Fruit fly (Drosophila melanogaster): ENCODE results near the gene CG34456.

The CG34456 gene

dm6 chr3L:9381602-9382001, 19.7 kb downstream of the CG34456 start, which contains the start of gene Hsp23 (continued):
- TF ChIP-seq CG3163 (GFP tag; optimal IDR thresholded peaks at IDR 0.05), result no peak
- no peak for TF ChIP-seq kay (GFP tag; optimal IDR thresholded peaks at IDR 0.05)
- TF ChIP-seq CG12299 (tag; optimal IDR thresholded peaks at IDR 0.05), result no peak
- TF ChIP-seq CG3281 (GFP tag; optimal IDR thresholded peaks at IDR 0.05), result no peak
- no peak for TF ChIP-seq MTF-1 (GFP tag; optimal IDR thresholded peaks at IDR 0.05; ENCODE audit: borderline replicate concordance)
- no peak for TF ChIP-seq CG11696 (GFP tag; IDR thresholded peaks at IDR 0.05)
- no peak for TF ChIP-seq NK7.1 (GFP tag; optimal IDR thresholded peaks at IDR 0.05)
- no peak for TF ChIP-seq croc (GFP tag; conservative IDR thresholded peaks at IDR 0.05)
- no peak for TF ChIP-seq CG12659 (GFP tag; optimal IDR thresholded peaks at IDR 0.05)
- TF ChIP-seq HLH54F (GFP tag; optimal IDR thresholded peaks at IDR 0.05), result no peak
- no peak for TF ChIP-seq gcm (GFP tag; optimal IDR thresholded peaks at IDR 0.05)
- no peak for TF ChIP-seq CG10366 (GFP tag; IDR thresholded peaks at IDR 0.05)
- no peak for TF ChIP-seq Mes4 (GFP tag; optimal IDR thresholded peaks at IDR 0.05)
- no peak for TF ChIP-seq Awh (GFP tag; IDR thresholded peaks at IDR 0.05)
- TF ChIP-seq Nf-YA (GFP tag; IDR thresholded peaks at IDR 0.05), result no peak
- TF ChIP-seq CG8478 (optimal IDR thresholded peaks at IDR 0.05), result no peak
- TF ChIP-seq CG31388 (GFP tag; optimal IDR thresholded peaks at IDR 0.05), result no peak
- no peak for TF ChIP-seq CG42726 (GFP tag; IDR thresholded peaks at IDR 0.05; ENCODE audit: partially characterized antibody)
- TF ChIP-seq seq (GFP tag; IDR thresholded peaks at IDR 0.05), result no peak
- TF ChIP-seq Nf-YC (tag; optimal IDR thresholded peaks at IDR 0.05), result peak; percentile 6
- no peak for TF ChIP-seq CG18476 (GFP tag; optimal IDR thresholded peaks at IDR 0.05)
- TF ChIP-seq CG17328 (GFP tag; IDR thresholded peaks at IDR 0.05), result no peak
- TF ChIP-seq insv (GFP tag; optimal IDR thresholded peaks at IDR 0.05), result peak in 1 of 2 experiments; percentile 40
- TF ChIP-seq sob (GFP tag; IDR thresholded peaks at IDR 0.05), result no peak
- TF ChIP-seq CG15601 (tag; optimal IDR thresholded peaks at IDR 0.05), result peak; percentile 41
- no peak for TF ChIP-seq fd3F (GFP tag; optimal IDR thresholded peaks at IDR 0.05)
- TF ChIP-seq CG11247 (GFP tag; IDR thresholded peaks at IDR 0.05), result no peak
- TF ChIP-seq Hr39 (optimal IDR thresholded peaks at IDR 0.05), result no peak
- TF ChIP-seq jumu (GFP tag; optimal IDR thresholded peaks at IDR 0.05), result no peak
- no peak for TF ChIP-seq HmgD (GFP tag; optimal IDR thresholded peaks at IDR 0.05)
- no peak for TF ChIP-seq pan (optimal IDR thresholded peaks at IDR 0.05)
- TF ChIP-seq pan (GFP tag; optimal IDR thresholded peaks at IDR 0.05 in 1 of 2, IDR thresholded peaks at IDR 0.05 in 1 of 2), result no peak
- TF ChIP-seq CG6791 (GFP tag; IDR thresholded peaks at IDR 0.05; ENCODE audit: partially characterized antibody), result peak; percentile 57; the same call in 2 of the 3 replicates
- no peak for TF ChIP-seq dmrt11E (tag; optimal IDR thresholded peaks at IDR 0.05)
- no peak for TF ChIP-seq CG5180 (GFP tag; optimal IDR thresholded peaks at IDR 0.05)
- TF ChIP-seq CG15073 (GFP tag; optimal IDR thresholded peaks at IDR 0.05), result no peak
- TF ChIP-seq CG10462 (GFP tag; optimal IDR thresholded peaks at IDR 0.05), result no peak
- TF ChIP-seq yki (optimal IDR thresholded peaks at IDR 0.05), result no peak
- no peak for TF ChIP-seq E2f1 (GFP tag; IDR thresholded peaks at IDR 0.05)
- TF ChIP-seq zfh1 (GFP tag; IDR thresholded peaks at IDR 0.05), result no peak
- TF ChIP-seq Fer2 (tag; optimal IDR thresholded peaks at IDR 0.05), result no peak
- no peak for TF ChIP-seq emc (GFP tag; optimal IDR thresholded peaks at IDR 0.05)
- no peak for TF ChIP-seq CG10321 (GFP tag; IDR thresholded peaks at IDR 0.05)
- TF ChIP-seq sim (GFP tag; IDR thresholded peaks at IDR 0.05), result no peak
- TF ChIP-seq TFAM (GFP tag; optimal IDR thresholded peaks at IDR 0.05), result no peak
- no peak for TF ChIP-seq da (GFP tag; optimal IDR thresholded peaks at IDR 0.05)
- TF ChIP-seq CG31441 (GFP tag; IDR thresholded peaks at IDR 0.05), result no peak
- TF ChIP-seq mld (GFP tag; IDR thresholded peaks at IDR 0.05; ENCODE audit: partially characterized antibody), result 0 out of 3 replicates have a peak, but pooled peaks have one; percentile 15
- no peak for TF ChIP-seq CG12104 (GFP tag; optimal IDR thresholded peaks at IDR 0.05)
- TF ChIP-seq Doc2 (GFP tag; IDR thresholded peaks at IDR 0.05), result no peak
- no peak for TF ChIP-seq lov (optimal IDR thresholded peaks at IDR 0.05)
- TF ChIP-seq lov (GFP tag; IDR thresholded peaks at IDR 0.05), result no peak
- TF ChIP-seq Ada2b (GFP tag; IDR thresholded peaks at IDR 0.05), result no peak
- peak; percentile 54; the same call in 2 of the 3 replicates for TF ChIP-seq Opbp (GFP tag; IDR thresholded peaks at IDR 0.05; ENCODE audit: partially characterized antibody)

Data from whole organism, embryonic.